Worm (Caenorhabditis elegans) whole organism, midembryonic: ENCODE measurements around the gene srx-76.

Source experiments
- T22C8.4 ChIP-seq: fragments of 200-800 bp; sonication (Bioruptor generic); IDR thresholded peaks from 2 replicates; pipeline ENCODE4 v1.3.6; 2022; ENCODE audit warnings: missing genetic modification characterization, missing compliant biosample characterization
- cog-1 ChIP-seq: sonication (generic microtip); optimal IDR thresholded peaks from 2 replicates; lab custom pipeline; 2016; ENCODE audit warnings: missing genetic modification characterization, missing compliant biosample characterization
- flt-1 ChIP-seq: fragments of 200-800 bp; sonication (Bioruptor generic); IDR thresholded peaks from 2 replicates; pipeline ENCODE4 v1.3.6; 2022; ENCODE audit warnings: missing genetic modification characterization, missing compliant biosample characterization
- klf-2 ChIP-seq: fragments of 200-800 bp; sonication (Bioruptor generic); conservative IDR thresholded peaks from 2 replicates; pipeline ENCODE4 v1.3.6; 2022; ENCODE audit warnings: missing genetic modification reagents, missing genetic modification characterization, missing compliant biosample characterization
- med-1 ChIP-seq: sonication (generic microtip); optimal IDR thresholded peaks from 2 replicates; lab custom pipeline; 2017; ENCODE audit warnings: missing genetic modification characterization, mild to moderate bottlenecking, missing compliant biosample characterization, antibody characterized with exemption, missing genetic modification reagents; ENCODE audit not compliant: insufficient read depth
- ref-1 ChIP-seq: fragments of 200-800 bp; sonication (Bioruptor generic); conservative IDR thresholded peaks from 2 replicates; pipeline ENCODE4 v1.3.6; 2022; ENCODE audit warnings: missing genetic modification reagents, missing genetic modification characterization, missing compliant biosample characterization
- tab-1 ChIP-seq: fragments of 200-800 bp; sonication (Bioruptor generic); IDR thresholded peaks from 2 replicates; pipeline ENCODE4 v1.3.6; 2022; ENCODE audit warnings: missing genetic modification characterization, missing compliant biosample characterization
- ztf-23 ChIP-seq: fragments of 200-800 bp; sonication (Bioruptor generic); IDR thresholded peaks from 2 replicates; pipeline ENCODE4 v1.3.6; 2022; ENCODE audit warnings: missing genetic modification reagents, missing genetic modification characterization, missing compliant biosample characterization
- ztf-29 ChIP-seq: fragments of 200-800 bp; sonication (Bioruptor generic); IDR thresholded peaks from 2 replicates; pipeline ENCODE4 v1.3.6; 2022; ENCODE audit warnings: missing genetic modification reagents, missing genetic modification characterization, missing compliant biosample characterization

DNA sequence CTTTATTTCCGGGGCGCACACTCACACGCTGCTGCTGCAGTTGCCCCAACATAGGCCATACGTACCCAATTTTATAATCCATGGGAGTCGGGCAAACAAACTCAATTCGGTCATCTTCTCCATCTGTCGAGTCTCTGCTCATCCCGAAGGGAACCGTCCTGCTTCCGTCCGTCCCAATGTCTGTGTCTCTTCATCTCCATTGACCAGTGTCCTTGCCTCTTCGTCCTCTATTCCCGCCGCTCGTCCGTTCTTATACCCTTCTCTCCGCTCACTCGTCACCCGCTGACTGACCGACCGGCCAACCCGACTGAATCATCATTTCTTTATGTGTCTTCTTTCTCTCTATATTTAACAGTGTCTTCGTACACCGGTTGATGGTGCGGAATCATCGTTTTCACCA lies 46.8 kb upstream of the srx-76 start:
- TF ChIP-seq flt-1 (no peak; the same call in 1 of the 2 replicates), ztf-23 (GFP tag; lab: Robert Waterston, UW) (no peak), tab-1 (peak; percentile 68; the same call in 1 of the 2 replicates), cog-1 (tag; lab: Kevin White, UChicago) (peak; percentile 48), T22C8.4 (GFP tag; lab: Robert Waterston, UW) (no peak), ref-1 (GFP tag; lab: Robert Waterston, UW) (no peak), med-1 (GFP tag; lab: Kevin White, UChicago) (no peak), ztf-29 (GFP tag; lab: Robert Waterston, UW) (no peak), klf-2 (no peak)
